Fruit fly (Drosophila melanogaster): ENCODE measurements around the gene CG2617.

dm6 chr2L:20656110-20656509, 26.1 kb upstream of the CG2617 start, which contains the start of the genes brun and CG2614:
- TF ChIP-seq usp (GFP tag; optimal IDR thresholded peaks at IDR 0.05) (no peak), psq (optimal IDR thresholded peaks at IDR 0.05) (no peak)

Measured in whole organism.